Fruit fly (Drosophila melanogaster) whole organism: ENCODE measurements around the gene CG14882.

ENCODE experiments used
- CG8478 ChIP-seq: fragments of >200 bp; optimal IDR thresholded peaks from 2 replicates; lab custom pipeline; 2018; ENCODE audit warnings: inconsistent platforms
- EcR ChIP-seq, 2 experiments: fragments of >200 bp; optimal IDR thresholded peaks; 2 replicates each; lab custom pipeline; 2017; ENCODE audit warnings: missing biosample characterization in 2 of 2, missing genetic modification characterization in 2 of 2, missing genetic modification reagents in 2 of 2
- pan ChIP-seq: fragments of >200 bp; optimal IDR thresholded peaks from 2 replicates; lab custom pipeline; 2017
- psq ChIP-seq: fragments of >200 bp; optimal IDR thresholded peaks from 2 replicates; lab custom pipeline; 2017
- usp ChIP-seq: fragments of >200 bp; optimal IDR thresholded peaks from 2 replicates; lab custom pipeline; 2017; ENCODE audit warnings: missing biosample characterization, missing genetic modification characterization, mixed read lengths

DNA sequence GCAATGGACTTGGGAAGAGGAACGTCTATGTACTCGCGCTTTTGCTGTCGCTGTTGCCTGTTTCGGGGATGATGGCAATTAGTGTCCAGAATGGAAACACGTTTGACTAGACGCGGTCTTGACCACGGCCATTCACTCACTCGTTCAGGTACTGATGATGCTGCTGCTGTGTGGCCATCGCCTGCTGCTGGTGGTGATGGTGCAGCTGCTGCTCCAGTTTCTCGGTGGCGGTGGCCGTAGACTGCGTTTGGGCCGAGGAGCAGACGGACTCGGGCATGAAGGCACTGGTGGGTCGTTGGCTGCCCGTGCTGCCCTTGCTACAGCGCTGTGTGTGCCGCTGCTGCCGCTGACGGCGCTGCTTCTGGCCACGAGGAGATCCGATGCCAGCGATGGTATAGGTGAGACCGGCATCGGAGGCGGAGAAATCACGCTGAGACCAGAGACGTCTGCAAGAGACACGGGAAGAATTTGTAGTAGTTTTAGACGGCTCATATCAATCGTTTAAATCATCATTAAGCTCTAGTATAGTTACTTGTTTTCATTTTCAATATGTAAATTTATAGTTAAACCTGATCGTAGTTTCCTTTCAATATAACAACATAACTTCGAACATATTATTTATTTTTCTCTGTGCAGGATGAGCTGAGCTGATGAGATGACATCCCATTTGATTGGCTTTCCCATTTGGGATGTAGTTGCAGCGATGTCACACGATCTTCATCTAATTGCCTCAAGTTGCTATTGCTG lies 42.7 kb downstream of the CG14882 start:
- TF ChIP-seq pan (lab: Kevin White, UChicago) (no peak), CG8478 (lab: Kevin White, UChicago) (no peak), usp (GFP tag; lab: Kevin White, UChicago) (no peak), psq (lab: Kevin White, UChicago) (no peak), EcR (GFP tag; optimal IDR thresholded peaks at IDR 0.05; lab: Kevin White, UChicago) (no peak)
